Worm (Caenorhabditis elegans) whole organism, late embryonic: ENCODE measurements around the gene C42D4.13.

ENCODE experiments used
- ama-1 ChIP-seq: fragments of 150-350 bp; optimal IDR thresholded peaks from 2 replicates; lab custom pipeline; 2014
- ceh-19 ChIP-seq: fragments of 200-800 bp; sonication (Bioruptor generic); optimal IDR thresholded peaks from 2 replicates; lab custom pipeline; 2018; ENCODE audit warnings: mild to moderate bottlenecking, missing genetic modification characterization, missing compliant biosample characterization
- ceh-2 ChIP-seq: sonication (generic microtip); optimal IDR thresholded peaks from 2 replicates; lab custom pipeline; 2016; ENCODE audit warnings: missing genotype, missing genetic modification characterization, missing compliant biosample characterization
- ceh-6 ChIP-seq: fragments of 200-800 bp; sonication (Bioruptor generic); optimal IDR thresholded peaks from 2 replicates; lab custom pipeline; 2018; ENCODE audit warnings: mild to moderate bottlenecking, missing genetic modification characterization, missing compliant biosample characterization
- dmd-4 ChIP-seq: sonication (generic microtip); optimal IDR thresholded peaks from 2 replicates; lab custom pipeline; 2016; ENCODE audit warnings: borderline replicate concordance, missing genetic modification characterization, missing compliant biosample characterization
- lim-6 ChIP-seq: sonication (generic microtip); optimal IDR thresholded peaks from 2 replicates; lab custom pipeline; 2016; ENCODE audit warnings: missing genetic modification characterization, missing compliant biosample characterization
- tbx-2 ChIP-seq: sonication (generic microtip); optimal IDR thresholded peaks from 2 replicates; lab custom pipeline; 2016; ENCODE audit warnings: missing genetic modification characterization, missing compliant biosample characterization

ce11 chrIV:7144670-7145257, 43.2 kb downstream of the C42D4.13 start, which contains the start of gene hecd-1:
- TF ChIP-seq lim-6 (tag; lab: Kevin White, UChicago) (no peak), ceh-6 (GFP tag; lab: Kevin White, UChicago) (no peak), tbx-2 (tag; lab: Kevin White, UChicago) (no peak), dmd-4 (tag; lab: Kevin White, UChicago) (no peak), ceh-19 (no peak), ceh-2 (tag; lab: Kevin White, UChicago) (no peak), ama-1 (no peak)
